Worm (Caenorhabditis elegans): ENCODE measurements around the gene clec-70.

- TF ChIP-seq daf-19 (GFP tag; conservative IDR thresholded peaks at IDR 0.05) = no peak
- TF ChIP-seq ama-1 (optimal IDR thresholded peaks at IDR 0.05) = no peak
- no peak for TF ChIP-seq nhr-76 (tag; optimal IDR thresholded peaks at IDR 0.05)
- TF ChIP-seq hmg-1.1 (GFP tag; IDR thresholded peaks at IDR 0.05) = no peak
- TF ChIP-seq aha-1 (tag) = no peak
- no peak for TF ChIP-seq lin-15B (tag; optimal IDR thresholded peaks at IDR 0.05)
- TF ChIP-seq ctbp-1 (GFP tag; IDR thresholded peaks at IDR 0.05) = no peak
- no peak for TF ChIP-seq pqm-1 (tag; optimal IDR thresholded peaks at IDR 0.05)
Measured at ce11 chrIV:3894004-3894480, 38.5 kb upstream of the clec-70 start, which contains the start of gene F56D6.8.
